Fruit fly (Drosophila melanogaster) whole organism, embryonic: ENCODE measurements around the gene CG13097.
A peak's percentile ranks its signal among the peaks of the same experiment; 100 is the strongest.

Experiments
- Abd-B ChIP-seq: fragments of 200-800 bp; sonication (Bioruptor generic); optimal IDR thresholded peaks from 2 replicates; lab custom pipeline; 2018; ENCODE audit warnings: missing biosample characterization, mild to moderate bottlenecking, missing genetic modification characterization, moderate library complexity
- B-H1 ChIP-seq: fragments of 200-800 bp; sonication (Bioruptor generic); IDR thresholded peaks from 3 replicates; pipeline ENCODE4 v1.3.6; 2022; ENCODE audit warnings: missing biosample characterization, missing genetic modification characterization
- BEAF-32 ChIP-seq: fragments of 200-800 bp; sonication (Bioruptor generic); optimal IDR thresholded peaks from 3 replicates; lab custom pipeline; 2017; ENCODE audit warnings: missing biosample characterization, missing genetic modification characterization, mild to moderate bottlenecking, moderate library complexity, missing genetic modification reagents
- CG10462 ChIP-seq: fragments of 200-800 bp; sonication (Bioruptor generic); optimal IDR thresholded peaks from 2 replicates; lab custom pipeline; 2016; ENCODE audit warnings: missing biosample characterization, missing genetic modification characterization
- CG11695 ChIP-seq: fragments of 200-800 bp; sonication (Bioruptor generic); IDR thresholded peaks from 3 replicates; pipeline ENCODE4 v1.3.6; 2022; ENCODE audit warnings: missing biosample characterization, missing genetic modification characterization
- CG11723 ChIP-seq: fragments of 200-800 bp; sonication (Bioruptor generic); optimal IDR thresholded peaks from 2 replicates; lab custom pipeline; 2017; ENCODE audit warnings: missing biosample characterization, mild to moderate bottlenecking, missing genetic modification characterization
- CG15514 ChIP-seq: fragments of 200-800 bp; sonication (Bioruptor generic); optimal IDR thresholded peaks from 3 replicates; lab custom pipeline; 2017; ENCODE audit warnings: missing biosample characterization, missing genetic modification characterization, mild to moderate bottlenecking, moderate library complexity, missing genetic modification reagents
- CG16813 ChIP-seq: fragments of 200-800 bp; sonication (Bioruptor generic); IDR thresholded peaks from 3 replicates; pipeline ENCODE4 v1.3.6; 2022; ENCODE audit warnings: missing biosample characterization, missing genetic modification characterization; ENCODE audit not compliant: partially characterized antibody
- CG17328 ChIP-seq: fragments of 200-800 bp; sonication (Bioruptor generic); IDR thresholded peaks from 2 replicates; pipeline ENCODE4 v1.3.6; 2022; ENCODE audit warnings: missing biosample characterization, missing genetic modification characterization
- CG18011 ChIP-seq: fragments of 200-800 bp; sonication (Bioruptor generic); optimal IDR thresholded peaks from 2 replicates; lab custom pipeline; 2017; ENCODE audit warnings: missing biosample characterization, missing genetic modification characterization, mild to moderate bottlenecking, moderate library complexity, missing genotype
- CG2678 ChIP-seq: fragments of 200-800 bp; sonication (Bioruptor generic); optimal IDR thresholded peaks from 3 replicates; lab custom pipeline; 2019; ENCODE audit warnings: missing biosample characterization, mild to moderate bottlenecking, missing genetic modification characterization, moderate library complexity
- CG2712 ChIP-seq: fragments of 200-800 bp; optimal IDR thresholded peaks from 3 replicates; lab custom pipeline; 2019; ENCODE audit warnings: missing biosample characterization, mild to moderate bottlenecking, missing genetic modification characterization, moderate library complexity
- CG2889 ChIP-seq: fragments of 200-800 bp; sonication (Bioruptor generic); IDR thresholded peaks from 3 replicates; pipeline ENCODE4 v1.3.6; 2022; ENCODE audit warnings: missing biosample characterization, missing genetic modification characterization
- CG30020 ChIP-seq: fragments of 200-800 bp; optimal IDR thresholded peaks from 2 replicates; lab custom pipeline; 2019; ENCODE audit warnings: missing biosample characterization, mild to moderate bottlenecking, missing genetic modification characterization, moderate library complexity
- CG31224 ChIP-seq: fragments of 200-800 bp; sonication (Bioruptor generic); IDR thresholded peaks from 2 replicates; pipeline ENCODE4 v1.3.6; 2022; ENCODE audit warnings: missing biosample characterization, missing genetic modification characterization
- CG43689 ChIP-seq: fragments of 200-800 bp; sonication (Bioruptor generic); IDR thresholded peaks from 2 replicates; pipeline ENCODE4 v1.3.6; 2022; ENCODE audit warnings: missing biosample characterization, missing genetic modification characterization
- CG6654 ChIP-seq: fragments of 200-800 bp; sonication (Bioruptor generic); optimal IDR thresholded peaks from 2 replicates; lab custom pipeline; 2017; ENCODE audit warnings: missing biosample characterization, mild to moderate bottlenecking, missing genetic modification characterization
- CG7556 ChIP-seq: fragments of 200-800 bp; sonication (Bioruptor generic); optimal IDR thresholded peaks from 2 replicates; lab custom pipeline; 2017; ENCODE audit warnings: missing biosample characterization, mild to moderate bottlenecking, missing genetic modification characterization
- CG9215 ChIP-seq: fragments of 200-800 bp; sonication (Bioruptor generic); IDR thresholded peaks from 2 replicates; pipeline ENCODE4 v1.3.6; 2022; ENCODE audit warnings: missing biosample characterization, missing genetic modification characterization
- CG9609 ChIP-seq: fragments of 200-800 bp; sonication (Bioruptor generic); optimal IDR thresholded peaks from 3 replicates; lab custom pipeline; 2016; ENCODE audit warnings: missing biosample characterization, missing genetic modification characterization
- CG9797 ChIP-seq: fragments of 200-800 bp; sonication (Bioruptor generic); optimal IDR thresholded peaks from 3 replicates; lab custom pipeline; 2018; ENCODE audit warnings: missing biosample characterization, mild to moderate bottlenecking, missing genetic modification characterization
- Camta ChIP-seq: fragments of 200-800 bp; sonication (Bioruptor generic); optimal IDR thresholded peaks from 2 replicates; lab custom pipeline; 2016; ENCODE audit warnings: missing biosample characterization, missing genetic modification characterization
- Dad ChIP-seq: fragments of 200-800 bp; sonication (Bioruptor generic); optimal IDR thresholded peaks from 3 replicates; lab custom pipeline; 2016; ENCODE audit warnings: missing biosample characterization, missing genetic modification characterization
- Lhr ChIP-seq: fragments of 200-800 bp; sonication (Bioruptor generic); optimal IDR thresholded peaks from 3 replicates; lab custom pipeline; 2017; ENCODE audit warnings: mild to moderate bottlenecking, missing biosample characterization, missing genetic modification reagents, missing genetic modification characterization
- Lim3 ChIP-seq: fragments of 200-800 bp; sonication (Bioruptor generic); IDR thresholded peaks from 2 replicates; pipeline ENCODE4 v1.3.6; 2022; ENCODE audit warnings: missing biosample characterization, missing genetic modification characterization
- Oli ChIP-seq: fragments of 200-800 bp; sonication (Bioruptor generic); optimal IDR thresholded peaks from 2 replicates; lab custom pipeline; 2018; ENCODE audit warnings: missing biosample characterization, mild to moderate bottlenecking, missing genetic modification characterization, moderate library complexity
- Poxn ChIP-seq: fragments of 200-800 bp; sonication (Bioruptor generic); IDR thresholded peaks from 2 replicates; pipeline ENCODE4 v1.3.6; 2022; ENCODE audit warnings: missing biosample characterization, missing genetic modification characterization
- Scr ChIP-seq: fragments of 200-800 bp; sonication (Bioruptor generic); IDR thresholded peaks from 2 replicates; pipeline ENCODE4 v1.3.6; 2022; ENCODE audit warnings: missing biosample characterization, missing genetic modification characterization; ENCODE audit not compliant: partially characterized antibody
- Six4 ChIP-seq: fragments of 200-800 bp; sonication (Bioruptor generic); optimal IDR thresholded peaks from 2 replicates; lab custom pipeline; 2016; ENCODE audit warnings: missing biosample characterization, missing genetic modification characterization
- Trl ChIP-seq, 3 experiments: fragments of >200 bp in 2 of 3; fragments of 200-800 bp in 1 of 3; sonication (Bioruptor generic) in 1 of 3; optimal IDR thresholded peaks; 2 replicates in 1 of 3; 3 replicates in 2 of 3; lab custom pipeline; 2016 to 2017; ENCODE audit warnings: missing biosample characterization in 1 of 3, missing genetic modification characterization in 1 of 3
- ash1 ChIP-seq: fragments of 200-800 bp; sonication (Bioruptor generic); optimal IDR thresholded peaks from 2 replicates; lab custom pipeline; 2018; ENCODE audit warnings: missing biosample characterization, mild to moderate bottlenecking, missing genetic modification characterization
- caup ChIP-seq: fragments of 200-800 bp; sonication (Bioruptor generic); optimal IDR thresholded peaks from 3 replicates; lab custom pipeline; 2017; ENCODE audit warnings: missing biosample characterization, mild to moderate bottlenecking, missing genetic modification characterization, moderate library complexity; ENCODE audit not compliant: severe bottlenecking
- crp ChIP-seq, 2 experiments: fragments of 200-800 bp; sonication (Bioruptor generic); optimal IDR thresholded peaks; 2 replicates in 1 of 2; 3 replicates in 1 of 2; lab custom pipeline; 2017; ENCODE audit warnings: missing biosample characterization in 2 of 2, missing genetic modification characterization in 2 of 2, mild to moderate bottlenecking in 1 of 2, moderate library complexity in 1 of 2
- ems ChIP-seq: fragments of 200-800 bp; sonication (Bioruptor generic); optimal IDR thresholded peaks from 3 replicates; lab custom pipeline; 2016; ENCODE audit warnings: missing biosample characterization, missing genetic modification characterization
- gem ChIP-seq: fragments of 200-800 bp; sonication (Bioruptor generic); optimal IDR thresholded peaks from 2 replicates; lab custom pipeline; 2019; ENCODE audit warnings: missing biosample characterization, mild to moderate bottlenecking, missing genetic modification characterization, moderate library complexity
- gro ChIP-seq: fragments of 200-800 bp; sonication (Bioruptor generic); optimal IDR thresholded peaks from 2 replicates; lab custom pipeline; 2016; ENCODE audit warnings: missing biosample characterization, missing genetic modification characterization
- gt ChIP-seq: fragments of 200-800 bp; sonication (Bioruptor generic); IDR thresholded peaks from 2 replicates; pipeline ENCODE4 v1.3.6; 2022; ENCODE audit warnings: missing biosample characterization, missing genetic modification characterization
- h ChIP-seq: fragments of >200 bp; optimal IDR thresholded peaks from 2 replicates; lab custom pipeline; 2017
- lmd ChIP-seq: fragments of 200-800 bp; sonication (Bioruptor generic); IDR thresholded peaks from 2 replicates; pipeline ENCODE4 v1.3.6; 2022; ENCODE audit warnings: missing biosample characterization, missing genetic modification characterization
- mld ChIP-seq: fragments of 200-800 bp; sonication (Bioruptor generic); IDR thresholded peaks from 3 replicates; pipeline ENCODE4 v1.3.6; 2022; ENCODE audit warnings: missing biosample characterization, missing genetic modification characterization; ENCODE audit not compliant: partially characterized antibody
- oc ChIP-seq: fragments of 200-800 bp; sonication (Bioruptor generic); optimal IDR thresholded peaks from 2 replicates; lab custom pipeline; 2018; ENCODE audit warnings: missing biosample characterization, mild to moderate bottlenecking, missing genetic modification characterization, moderate library complexity
- onecut ChIP-seq: fragments of 200-800 bp; sonication (Bioruptor generic); IDR thresholded peaks from 2 replicates; pipeline ENCODE4 v1.3.6; 2022; ENCODE audit warnings: missing biosample characterization, missing genetic modification characterization
- phol ChIP-seq: fragments of 200-800 bp; sonication (Bioruptor generic); optimal IDR thresholded peaks from 3 replicates; lab custom pipeline; 2018; ENCODE audit warnings: missing biosample characterization, mild to moderate bottlenecking, missing genetic modification characterization, moderate library complexity
- psq ChIP-seq: fragments of 200-800 bp; sonication (Bioruptor generic); optimal IDR thresholded peaks from 2 replicates; lab custom pipeline; 2017; ENCODE audit warnings: missing biosample characterization, missing genetic modification characterization
- sd ChIP-seq: fragments of 200-800 bp; sonication (Bioruptor generic); optimal IDR thresholded peaks from 3 replicates; lab custom pipeline; 2018; ENCODE audit warnings: missing biosample characterization, mild to moderate bottlenecking, missing genetic modification characterization, moderate library complexity
- so ChIP-seq: fragments of 200-800 bp; sonication (Bioruptor generic); IDR thresholded peaks from 3 replicates; pipeline ENCODE4 v1.3.6; 2022; ENCODE audit warnings: missing biosample characterization, missing genetic modification characterization
- stwl ChIP-seq: fragments of 200-800 bp; sonication (Bioruptor generic); optimal IDR thresholded peaks from 3 replicates; lab custom pipeline; 2018; ENCODE audit warnings: missing biosample characterization, mild to moderate bottlenecking, missing genetic modification characterization, moderate library complexity
- toy ChIP-seq: fragments of 200-800 bp; sonication (Bioruptor generic); IDR thresholded peaks from 2 replicates; pipeline ENCODE4 v1.3.6; 2022; ENCODE audit warnings: missing biosample characterization, missing genetic modification characterization
- trem ChIP-seq: fragments of 200-800 bp; optimal IDR thresholded peaks from 3 replicates; lab custom pipeline; 2019; ENCODE audit warnings: missing biosample characterization, mild to moderate bottlenecking, missing genetic modification characterization, moderate library complexity
- usp ChIP-seq: fragments of >200 bp; optimal IDR thresholded peaks from 2 replicates; lab custom pipeline; 2017; ENCODE audit warnings: missing biosample characterization, missing genetic modification characterization

The CG13097 gene

dm6 chr2L:8514748-8515147 is at the start of gene CG13097, which contains the start of gene PIG-U (continued):
- no peak for TF ChIP-seq Trl (optimal IDR thresholded peaks at IDR 0.05; lab: Kevin White, UChicago)
- peak; percentile 63 for TF ChIP-seq Trl (GFP tag; optimal IDR thresholded peaks at IDR 0.05; lab: Kevin White, UChicago)
- TF ChIP-seq Six4 (GFP tag; lab: Kevin White, UChicago), result peak; percentile 74
- peak; percentile 72 for TF ChIP-seq CG18011 (GFP tag; lab: Kevin White, UChicago)
- TF ChIP-seq Dad (GFP tag; lab: Kevin White, UChicago), result peak; percentile 82
- no peak for TF ChIP-seq Lim3
- TF ChIP-seq gt, result no peak
- peak; percentile 96 for TF ChIP-seq Scr
- TF ChIP-seq Lhr, result peak; percentile 62
- TF ChIP-seq CG2889 (GFP tag; lab: Robert Waterston, UW), result 0 out of 3 replicates have a peak, but pooled peaks have one; percentile 45
- TF ChIP-seq CG7556 (GFP tag; lab: Kevin White, UChicago), result peak; percentile 70
- peak; percentile 74; the same call in 1 of the 3 replicates for TF ChIP-seq mld (GFP tag; lab: Robert Waterston, UW)
- TF ChIP-seq ems, result peak; percentile 88
- peak; percentile 69; the same call in 2 of the 3 replicates for TF ChIP-seq CG11695 (GFP tag; lab: Robert Waterston, UW)
- TF ChIP-seq trem (tag; lab: Kevin White, UChicago), result peak; percentile 91
- peak; percentile 81 for TF ChIP-seq CG17328
- TF ChIP-seq BEAF-32 (GFP tag; lab: Kevin White, UChicago), result peak; percentile 94
- peak; percentile 90 for TF ChIP-seq CG2712
- TF ChIP-seq ash1 (GFP tag; lab: Kevin White, UChicago), result no peak
- no peak for TF ChIP-seq toy
- TF ChIP-seq phol (tag; lab: Kevin White, UChicago), result peak; percentile 79
- TF ChIP-seq B-H1, result peak; percentile 40; the same call in 2 of the 3 replicates
- peak; percentile 72 for TF ChIP-seq caup (GFP tag; lab: Kevin White, UChicago)
- TF ChIP-seq CG9797 (GFP tag; lab: Kevin White, UChicago), result peak; percentile 43
- no peak for TF ChIP-seq usp (GFP tag; lab: Kevin White, UChicago)
- TF ChIP-seq CG10462 (GFP tag; lab: Kevin White, UChicago), result peak; percentile 67
- peak; percentile 78 for TF ChIP-seq CG9609 (GFP tag; lab: Kevin White, UChicago)
- peak; percentile 72 for TF ChIP-seq CG9215
- TF ChIP-seq CG43689, result no peak
- TF ChIP-seq stwl, result peak; percentile 74
- TF ChIP-seq onecut (GFP tag; lab: Robert Waterston, UW), result peak; percentile 51
- peak; percentile 72 for TF ChIP-seq lmd (GFP tag; lab: Robert Waterston, UW)
- TF ChIP-seq crp (GFP tag; optimal IDR thresholded peaks at IDR 0.05; lab: Kevin White, UChicago), result peak; percentile 22 to 88
- peak; percentile 77 for TF ChIP-seq CG30020
- TF ChIP-seq CG15514 (GFP tag; lab: Kevin White, UChicago), result peak; percentile 87
- peak; percentile 55 for TF ChIP-seq psq
- TF ChIP-seq CG16813 (GFP tag; lab: Robert Waterston, UW), result peak; percentile 94
- TF ChIP-seq Abd-B (GFP tag; lab: Kevin White, UChicago), result peak; percentile 64
- TF ChIP-seq gro, result peak; percentile 86
- no peak for TF ChIP-seq oc (tag; lab: Kevin White, UChicago)
- peak; percentile 71; the same call in 2 of the 3 replicates for TF ChIP-seq so (GFP tag; lab: Robert Waterston, UW)
- peak; percentile 42; the same call in 1 of the 2 replicates for TF ChIP-seq Poxn (GFP tag; lab: Robert Waterston, UW)
- peak; percentile 31 for TF ChIP-seq CG6654
- TF ChIP-seq sd (tag; lab: Kevin White, UChicago), result no peak
- TF ChIP-seq CG2678 (tag; lab: Kevin White, UChicago), result no peak
- TF ChIP-seq h (lab: Kevin White, UChicago), result no peak
- peak; percentile 88 for TF ChIP-seq gem
- peak; percentile 57 for TF ChIP-seq Oli
- TF ChIP-seq CG11723, result no peak
- TF ChIP-seq CG31224 (GFP tag; lab: Robert Waterston, UW), result peak; percentile 53; the same call in 1 of the 2 replicates
- TF ChIP-seq Camta (GFP tag; lab: Kevin White, UChicago), result peak; percentile 76
